Worm (Caenorhabditis elegans) whole organism, L3 larva: ENCODE results near the gene T08H10.3.

Source experiments
- ama-1 ChIP-seq: fragments of 150-350 bp; optimal IDR thresholded peaks from 2 replicates; lab custom pipeline; 2018
- ceh-82 ChIP-seq: fragments of 150-350 bp; optimal IDR thresholded peaks from 2 replicates; lab custom pipeline; 2014; ENCODE audit warnings: missing biosample characterization, missing genetic modification characterization
- eor-1 ChIP-seq, 2 experiments: fragments of 150-350 bp; optimal IDR thresholded peaks; 2 replicates each; lab custom pipeline; 2014 to 2018; ENCODE audit warnings: missing biosample characterization in 2 of 2, missing genetic modification characterization in 2 of 2
- mdl-1 ChIP-seq: fragments of 150-350 bp; optimal IDR thresholded peaks from 2 replicates; lab custom pipeline; 2014; ENCODE audit warnings: missing biosample characterization, missing genetic modification characterization
- nhr-12 ChIP-seq: fragments of 150-350 bp; optimal IDR thresholded peaks from 2 replicates; lab custom pipeline; 2014; ENCODE audit warnings: missing biosample characterization, missing genetic modification characterization
- nhr-25 ChIP-seq: sonication (generic microtip); optimal IDR thresholded peaks from 2 replicates; lab custom pipeline; 2017; ENCODE audit warnings: missing biosample characterization, missing genetic modification characterization
- nhr-28 ChIP-seq: fragments of 150-350 bp; optimal IDR thresholded peaks from 2 replicates; lab custom pipeline; 2014; ENCODE audit warnings: missing biosample characterization, missing genetic modification characterization
- nhr-77 ChIP-seq: fragments of 150-350 bp; optimal IDR thresholded peaks from 2 replicates; lab custom pipeline; 2014; ENCODE audit warnings: missing biosample characterization, missing genetic modification characterization
- snpc-4 ChIP-seq: fragments of 150-350 bp; optimal IDR thresholded peaks from 2 replicates; lab custom pipeline; 2014; ENCODE audit warnings: missing biosample characterization, missing genetic modification characterization

ce11 chrV:4422127-4422526 lies 49.0 kb upstream of the T08H10.3 start, which contains the start of gene skr-7:
- no peak for TF ChIP-seq nhr-12 (tag; lab: Kevin White, UChicago)
- TF ChIP-seq nhr-25 (tag; lab: Kevin White, UChicago): no peak
- TF ChIP-seq nhr-77 (tag; lab: Kevin White, UChicago): no peak
- TF ChIP-seq eor-1 (tag; optimal IDR thresholded peaks at IDR 0.05; lab: Kevin White, UChicago): no peak
- TF ChIP-seq ama-1 (lab: Kevin White, UChicago): no peak
- TF ChIP-seq nhr-28 (tag; lab: Kevin White, UChicago): no peak
- no peak for TF ChIP-seq ceh-82
- TF ChIP-seq snpc-4 (tag; lab: Kevin White, UChicago): no peak
- TF ChIP-seq mdl-1 (tag; lab: Kevin White, UChicago): no peak
